Worm (Caenorhabditis elegans) whole organism, mixed stage, embryonic: ENCODE data around the gene clp-4.

Experiments
- blmp-1 ChIP-seq: fragments of 150-350 bp; optimal IDR thresholded peaks from 2 replicates; lab custom pipeline; 2014; ENCODE audit warnings: missing biosample characterization, missing genetic modification characterization
- lsy-2 ChIP-seq: fragments of 150-350 bp; optimal IDR thresholded peaks from 2 replicates; lab custom pipeline; 2014; ENCODE audit warnings: missing biosample characterization, missing genetic modification characterization
- nhr-28 ChIP-seq: fragments of 150-350 bp; optimal IDR thresholded peaks from 2 replicates; lab custom pipeline; 2014; ENCODE audit warnings: missing biosample characterization, missing genetic modification characterization

- no peak for TF ChIP-seq lsy-2
- TF ChIP-seq blmp-1 (tag; lab: Kevin White, UChicago) = no peak
- TF ChIP-seq nhr-28 (tag; lab: Kevin White, UChicago) = no peak
These were observed 37.0 kb upstream of the clp-4 start, which contains the start of gene hlh-33 for ce11 chrIII:1855092-1855491.
